Worm (Caenorhabditis elegans) whole organism, L4 larva: ENCODE measurements around the gene K09H11.4.

Experiments
- F49E8.2 ChIP-seq: sonication (generic microtip); optimal IDR thresholded peaks from 2 replicates; lab custom pipeline; 2016; ENCODE audit warnings: missing compliant biosample characterization, mild to moderate bottlenecking, missing genetic modification characterization, borderline replicate concordance
- Y48G9A.11 ChIP-seq: fragments of 200-800 bp; sonication (Bioruptor generic); IDR thresholded peaks from 2 replicates; pipeline ENCODE4 v1.3.6; 2022; ENCODE audit warnings: missing genetic modification reagents, missing genetic modification characterization, missing compliant biosample characterization
- Y75B8A.6 ChIP-seq: fragments of 200-800 bp; sonication (Bioruptor generic); IDR thresholded peaks from 2 replicates; pipeline ENCODE4 v1.3.6; 2022; ENCODE audit warnings: missing genetic modification reagents, missing genetic modification characterization, missing compliant biosample characterization
- aly-2 ChIP-seq: sonication (generic microtip); optimal IDR thresholded peaks from 2 replicates; lab custom pipeline; 2018; ENCODE audit warnings: missing biosample characterization, missing genetic modification characterization
- ama-1 ChIP-seq: fragments of 150-350 bp; optimal IDR thresholded peaks from 2 replicates; lab custom pipeline; 2014; ENCODE audit warnings: inconsistent platforms, mixed read lengths
- dpl-1 ChIP-seq: fragments of 150-350 bp; optimal IDR thresholded peaks from 2 replicates; lab custom pipeline; 2014; ENCODE audit warnings: missing biosample characterization, missing genetic modification reagents, missing genetic modification characterization
- fkh-10 ChIP-seq: fragments of 150-350 bp; optimal IDR thresholded peaks from 2 replicates; lab custom pipeline; 2014; ENCODE audit warnings: missing biosample characterization, missing genetic modification reagents, missing genetic modification characterization
- fos-1 ChIP-seq: fragments of 150-350 bp; optimal IDR thresholded peaks from 2 replicates; lab custom pipeline; 2014; ENCODE audit warnings: missing biosample characterization, missing genetic modification characterization
- jun-1 ChIP-seq: fragments of 150-350 bp; optimal IDR thresholded peaks from 2 replicates; lab custom pipeline; 2014; ENCODE audit warnings: missing biosample characterization, missing genetic modification reagents, missing genetic modification characterization
- lin-13 ChIP-seq: fragments of 150-350 bp; optimal IDR thresholded peaks from 2 replicates; lab custom pipeline; 2014; ENCODE audit warnings: missing biosample characterization, missing genetic modification reagents, missing genetic modification characterization
- lin-39 ChIP-seq: fragments of 150-350 bp; optimal IDR thresholded peaks from 2 replicates; lab custom pipeline; 2014; ENCODE audit warnings: missing biosample characterization, missing genetic modification reagents, missing genetic modification characterization
- nhr-237 ChIP-seq: sonication (generic microtip); optimal IDR thresholded peaks from 2 replicates; lab custom pipeline; 2017; ENCODE audit warnings: missing biosample characterization, missing genetic modification characterization
- skn-1 ChIP-seq: fragments of 150-350 bp; optimal IDR thresholded peaks from 2 replicates; lab custom pipeline; 2014; ENCODE audit warnings: missing biosample characterization, missing genetic modification characterization
- zag-1 ChIP-seq: fragments of 150-350 bp; optimal IDR thresholded peaks from 2 replicates; lab custom pipeline; 2014; ENCODE audit warnings: missing biosample characterization, missing genetic modification characterization

DNA sequence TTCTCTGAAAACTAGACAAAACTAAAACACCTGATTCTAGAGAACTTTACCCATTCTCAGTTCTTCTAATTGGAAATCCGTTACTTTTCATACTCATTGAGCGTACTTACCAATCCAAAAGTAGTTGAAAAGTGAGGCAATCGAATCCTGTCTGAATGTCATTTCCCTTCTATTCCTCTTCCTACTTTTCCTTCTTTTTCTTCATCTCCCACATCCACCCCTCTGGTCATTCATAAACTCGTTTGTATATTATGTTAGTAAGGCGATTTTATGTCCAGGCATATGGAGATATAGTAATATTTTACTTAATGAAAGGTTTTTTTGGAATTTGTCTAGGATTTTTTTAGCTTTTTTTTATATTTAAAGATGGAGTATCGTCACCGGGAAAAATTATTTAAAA lies 18.0 kb downstream of the K09H11.4 start:
- TF ChIP-seq jun-1 (tag; lab: Kevin White, UChicago) (no peak), dpl-1 (no peak), fos-1 (no peak), lin-39 (tag; lab: Kevin White, UChicago) (no peak), ama-1 (no peak), F49E8.2 (no peak), fkh-10 (GFP tag; lab: Kevin White, UChicago) (no peak), aly-2 (no peak), nhr-237 (tag; lab: Kevin White, UChicago) (no peak), Y75B8A.6 (GFP tag; lab: Robert Waterston, UW) (no peak), zag-1 (tag; lab: Kevin White, UChicago) (no peak), lin-13 (GFP tag; lab: Kevin White, UChicago) (no peak), skn-1 (tag; lab: Kevin White, UChicago) (no peak), Y48G9A.11 (GFP tag; lab: Robert Waterston, UW) (no peak)
